Fruit fly (Drosophila melanogaster) whole organism, pupa: ENCODE data around the gene CG13992.
A peak's percentile ranks its signal among the peaks of the same experiment; 100 is the strongest.

Experiments used
- CG10348 ChIP-seq: fragments of 200-800 bp; sonication (Bioruptor generic); IDR thresholded peaks from 2 replicates; pipeline ENCODE4 v1.3.6; 2022; ENCODE audit warnings: missing biosample characterization, missing genetic modification characterization
- CG12605 ChIP-seq: fragments of 200-800 bp; sonication (Bioruptor generic); IDR thresholded peaks from 2 replicates; pipeline ENCODE4 v1.3.6; 2022; ENCODE audit warnings: missing biosample characterization, missing genetic modification characterization
- CG13204 ChIP-seq: fragments of 200-800 bp; sonication (Bioruptor generic); optimal IDR thresholded peaks from 2 replicates; lab custom pipeline; 2018; ENCODE audit warnings: missing biosample characterization, mild to moderate bottlenecking, missing genetic modification characterization, moderate library complexity
- CG14655 ChIP-seq: fragments of 200-800 bp; sonication (Bioruptor generic); optimal IDR thresholded peaks from 3 replicates; lab custom pipeline; 2017; ENCODE audit warnings: mild to moderate bottlenecking, missing biosample characterization, missing genetic modification reagents, missing genetic modification characterization
- CG15710 ChIP-seq: fragments of 200-800 bp; sonication (Bioruptor generic); optimal IDR thresholded peaks from 2 replicates; lab custom pipeline; 2018; ENCODE audit warnings: missing biosample characterization, mild to moderate bottlenecking, missing genetic modification characterization, moderate library complexity
- CG17806 ChIP-seq: fragments of 200-800 bp; sonication (Bioruptor generic); optimal IDR thresholded peaks from 2 replicates; lab custom pipeline; 2018; ENCODE audit warnings: missing biosample characterization, mild to moderate bottlenecking, missing genetic modification characterization, moderate library complexity
- CG32121 ChIP-seq: fragments of 200-800 bp; sonication (Bioruptor generic); IDR thresholded peaks from 2 replicates; pipeline ENCODE4 v1.3.6; 2022; ENCODE audit warnings: missing biosample characterization, missing genetic modification characterization
- CG34367 ChIP-seq: fragments of 200-800 bp; sonication (Bioruptor generic); optimal IDR thresholded peaks from 2 replicates; lab custom pipeline; 2018; ENCODE audit warnings: missing biosample characterization, mild to moderate bottlenecking, missing genetic modification characterization
- CG4496 ChIP-seq: fragments of 200-800 bp; sonication (Bioruptor generic); IDR thresholded peaks from 3 replicates; pipeline ENCODE4 v1.3.6; 2022; ENCODE audit warnings: missing biosample characterization, missing genetic modification characterization
- CG8159 ChIP-seq: fragments of 200-800 bp; sonication (Bioruptor generic); optimal IDR thresholded peaks from 3 replicates; lab custom pipeline; 2018; ENCODE audit warnings: missing biosample characterization, mild to moderate bottlenecking, missing genetic modification characterization, moderate library complexity
- CG8301 ChIP-seq: fragments of 200-800 bp; sonication (Bioruptor generic); optimal IDR thresholded peaks from 2 replicates; lab custom pipeline; 2018; ENCODE audit warnings: missing biosample characterization, mild to moderate bottlenecking, missing genetic modification characterization
- CG9948 ChIP-seq: fragments of 200-800 bp; sonication (Bioruptor generic); optimal IDR thresholded peaks from 2 replicates; lab custom pipeline; 2018; ENCODE audit warnings: missing biosample characterization, mild to moderate bottlenecking, missing genetic modification characterization, moderate library complexity
- D1 ChIP-seq: fragments of 200-800 bp; sonication (Bioruptor generic); optimal IDR thresholded peaks from 2 replicates; lab custom pipeline; 2018; ENCODE audit warnings: missing biosample characterization, mild to moderate bottlenecking, missing genetic modification characterization, moderate library complexity
- EcR ChIP-seq: fragments of 200-800 bp; sonication (Bioruptor generic); optimal IDR thresholded peaks from 3 replicates; lab custom pipeline; 2019; ENCODE audit warnings: missing biosample characterization, missing genetic modification characterization, mild to moderate bottlenecking, moderate library complexity, missing genetic modification reagents
- Ets98B ChIP-seq: fragments of 200-800 bp; sonication (Bioruptor generic); IDR thresholded peaks from 2 replicates; pipeline ENCODE4 v1.3.6; 2022; ENCODE audit warnings: missing biosample characterization, missing genetic modification characterization
- Pif1A ChIP-seq: fragments of 200-800 bp; sonication (Bioruptor generic); optimal IDR thresholded peaks from 3 replicates; lab custom pipeline; 2016; ENCODE audit warnings: missing biosample characterization, missing genetic modification characterization
- Pif1B ChIP-seq: fragments of 200-800 bp; sonication (Bioruptor generic); optimal IDR thresholded peaks from 3 replicates; lab custom pipeline; 2016; ENCODE audit warnings: missing biosample characterization, missing genetic modification characterization
- Snoo ChIP-seq: fragments of 200-800 bp; sonication (Bioruptor generic); optimal IDR thresholded peaks from 3 replicates; lab custom pipeline; 2017; ENCODE audit warnings: missing biosample characterization, mild to moderate bottlenecking, missing genetic modification characterization, inconsistent platforms
- fd96Ca ChIP-seq: fragments of 200-800 bp; sonication (Bioruptor generic); IDR thresholded peaks from 3 replicates; pipeline ENCODE4 v1.3.6; 2022; ENCODE audit warnings: missing biosample characterization, missing genetic modification characterization
- gl ChIP-seq: fragments of 200-800 bp; sonication (Bioruptor generic); optimal IDR thresholded peaks from 2 replicates; lab custom pipeline; 2018; ENCODE audit warnings: missing biosample characterization, mild to moderate bottlenecking, missing genetic modification characterization
- rn ChIP-seq: fragments of 200-800 bp; sonication (Bioruptor generic); IDR thresholded peaks from 2 replicates; pipeline ENCODE4 v1.3.6; 2022; ENCODE audit warnings: missing biosample characterization, missing genetic modification characterization

CG13992 gene

DNA sequence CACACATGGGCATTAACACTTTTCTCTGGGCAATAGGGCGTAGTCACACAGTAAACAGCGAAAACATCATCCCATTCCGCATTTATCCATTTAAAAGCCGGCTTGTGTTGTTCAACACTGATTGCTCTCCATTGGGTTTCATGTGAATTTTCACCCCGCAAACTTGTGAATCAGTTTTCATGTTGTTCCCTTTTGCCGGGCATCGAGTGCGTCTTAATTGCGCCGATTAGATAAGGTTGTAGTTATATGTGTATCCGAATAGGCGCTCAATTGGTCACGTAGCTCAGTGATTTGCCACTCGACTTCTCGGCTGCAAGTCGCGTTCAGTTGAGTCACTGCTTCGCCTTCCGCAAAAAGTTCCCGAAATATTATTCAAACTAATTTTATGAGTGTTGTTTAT lies 19.4 kb upstream of the CG13992 start:
- TF ChIP-seq gl (tag; lab: Kevin White, UChicago), result no peak
- no peak for TF ChIP-seq fd96Ca (GFP tag; lab: Robert Waterston, UW)
- TF ChIP-seq rn (GFP tag; lab: Robert Waterston, UW), result no peak
- TF ChIP-seq CG14655 (GFP tag; lab: Kevin White, UChicago), result no peak
- TF ChIP-seq CG8159 (tag; lab: Kevin White, UChicago), result no peak
- TF ChIP-seq Pif1B (GFP tag; lab: Kevin White, UChicago), result no peak
- no peak for TF ChIP-seq EcR (GFP tag; lab: Kevin White, UChicago)
- no peak for TF ChIP-seq CG8301 (tag; lab: Kevin White, UChicago)
- TF ChIP-seq Ets98B (GFP tag; lab: Robert Waterston, UW), result no peak
- TF ChIP-seq CG32121, result no peak
- TF ChIP-seq CG15710 (tag; lab: Kevin White, UChicago), result no peak
- no peak for TF ChIP-seq Snoo
- TF ChIP-seq CG13204, result no peak
- no peak for TF ChIP-seq D1 (tag; lab: Kevin White, UChicago)
- TF ChIP-seq CG12605 (GFP tag; lab: Robert Waterston, UW), result no peak
- no peak for TF ChIP-seq CG4496
- no peak for TF ChIP-seq CG10348
- TF ChIP-seq CG34367 (tag; lab: Kevin White, UChicago), result no peak
- TF ChIP-seq CG9948 (tag; lab: Kevin White, UChicago), result no peak
- no peak for TF ChIP-seq CG17806 (tag; lab: Kevin White, UChicago)

DNA sequence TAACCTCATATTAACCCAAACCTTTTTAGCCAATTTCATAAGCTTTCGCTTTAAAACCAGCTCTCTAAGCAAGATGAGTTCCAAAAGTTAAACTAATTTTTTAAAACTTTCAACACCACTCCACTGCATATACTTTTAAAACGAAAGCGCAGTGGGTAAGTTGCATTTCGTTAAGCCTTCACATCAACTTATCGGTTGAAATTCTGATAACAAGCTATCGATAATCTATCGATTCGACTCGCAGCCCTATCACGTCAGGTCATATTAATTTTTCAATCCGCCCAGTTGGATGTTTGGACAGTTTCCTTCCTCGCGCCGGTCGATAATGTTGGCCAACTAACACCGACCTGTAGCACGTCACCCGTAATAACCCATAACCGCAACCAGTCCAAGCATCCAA lies 18.5 kb upstream of the CG13992 start, which contains the start of gene ifc:
ifc (plus strand) TSS at position 255 of the 400 bp plus-strand sequence.
- TF ChIP-seq CG8159 (tag; lab: Kevin White, UChicago), result peak; percentile 35
- peak; percentile 45 for TF ChIP-seq Snoo
- no peak for TF ChIP-seq CG10348
- TF ChIP-seq CG32121, result no peak
- peak; percentile 6 for TF ChIP-seq CG9948 (tag; lab: Kevin White, UChicago)
- peak; percentile 22 for TF ChIP-seq CG17806 (tag; lab: Kevin White, UChicago)
- peak; percentile 11 for TF ChIP-seq CG15710 (tag; lab: Kevin White, UChicago)

DNA sequence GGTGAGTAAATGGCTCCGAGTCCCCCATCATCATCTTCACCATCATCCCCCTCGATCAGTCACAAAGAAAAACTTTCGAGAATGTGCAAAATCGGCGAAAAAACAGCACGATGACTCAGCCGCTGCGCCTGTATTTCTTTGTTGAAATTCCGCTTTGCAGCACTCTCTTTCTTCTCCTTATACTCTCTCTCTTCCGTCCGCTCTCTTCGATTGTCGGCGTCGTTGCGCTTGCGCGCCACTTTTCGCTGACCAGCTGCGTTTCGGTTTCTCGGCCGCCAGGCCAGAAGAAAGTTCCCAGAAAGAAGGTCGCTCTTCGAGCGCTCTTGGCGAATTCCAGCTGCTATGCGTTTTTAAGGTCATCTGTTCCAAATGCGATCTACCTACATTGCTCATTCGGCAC lies 15.7 kb upstream of the CG13992 start:
- TF ChIP-seq CG13204 (no peak), fd96Ca (GFP tag; lab: Robert Waterston, UW) (no peak), rn (GFP tag; lab: Robert Waterston, UW) (no peak), EcR (GFP tag; lab: Kevin White, UChicago) (peak; percentile 71), CG10348 (no peak), CG14655 (GFP tag; lab: Kevin White, UChicago) (no peak), CG34367 (tag; lab: Kevin White, UChicago) (no peak)

DNA sequence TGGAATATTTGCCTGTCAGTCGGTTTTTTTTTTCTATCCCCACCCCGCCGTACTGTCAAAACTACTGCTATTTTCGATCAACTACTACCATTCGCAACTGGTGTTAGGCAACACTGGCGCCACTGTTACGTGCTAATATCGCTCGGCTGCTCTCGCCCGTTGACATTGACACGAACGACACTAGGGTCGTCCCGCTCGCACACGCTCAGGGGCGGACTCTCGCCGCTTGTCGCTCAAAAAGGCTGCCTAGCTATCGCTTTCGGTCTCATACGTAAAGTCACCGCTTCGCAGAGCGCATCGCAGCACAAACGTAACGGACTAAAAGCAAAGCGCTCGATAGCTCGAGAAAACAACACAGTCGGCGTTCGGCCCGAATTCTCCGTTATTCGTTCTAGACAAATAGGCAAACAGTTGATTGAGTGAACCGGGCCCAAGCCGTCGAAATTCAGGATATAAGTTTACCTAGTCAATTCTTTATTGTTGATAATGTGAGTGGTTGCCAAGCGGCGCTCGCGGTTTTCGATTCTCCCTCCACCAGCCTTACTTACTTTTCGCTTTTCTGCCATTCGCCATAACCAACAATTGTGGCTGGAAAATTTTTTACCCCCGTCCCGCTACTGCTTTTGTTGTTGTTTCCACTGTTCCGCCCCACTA lies 14.9 kb upstream of the CG13992 start:
- peak; percentile 16 for TF ChIP-seq CG15710 (tag; lab: Kevin White, UChicago)
- TF ChIP-seq Pif1B (GFP tag; lab: Kevin White, UChicago), result peak; percentile 35
- TF ChIP-seq Snoo, result peak; percentile 46
- TF ChIP-seq CG13204, result peak; percentile 36
- TF ChIP-seq D1 (tag; lab: Kevin White, UChicago), result no peak

DNA sequence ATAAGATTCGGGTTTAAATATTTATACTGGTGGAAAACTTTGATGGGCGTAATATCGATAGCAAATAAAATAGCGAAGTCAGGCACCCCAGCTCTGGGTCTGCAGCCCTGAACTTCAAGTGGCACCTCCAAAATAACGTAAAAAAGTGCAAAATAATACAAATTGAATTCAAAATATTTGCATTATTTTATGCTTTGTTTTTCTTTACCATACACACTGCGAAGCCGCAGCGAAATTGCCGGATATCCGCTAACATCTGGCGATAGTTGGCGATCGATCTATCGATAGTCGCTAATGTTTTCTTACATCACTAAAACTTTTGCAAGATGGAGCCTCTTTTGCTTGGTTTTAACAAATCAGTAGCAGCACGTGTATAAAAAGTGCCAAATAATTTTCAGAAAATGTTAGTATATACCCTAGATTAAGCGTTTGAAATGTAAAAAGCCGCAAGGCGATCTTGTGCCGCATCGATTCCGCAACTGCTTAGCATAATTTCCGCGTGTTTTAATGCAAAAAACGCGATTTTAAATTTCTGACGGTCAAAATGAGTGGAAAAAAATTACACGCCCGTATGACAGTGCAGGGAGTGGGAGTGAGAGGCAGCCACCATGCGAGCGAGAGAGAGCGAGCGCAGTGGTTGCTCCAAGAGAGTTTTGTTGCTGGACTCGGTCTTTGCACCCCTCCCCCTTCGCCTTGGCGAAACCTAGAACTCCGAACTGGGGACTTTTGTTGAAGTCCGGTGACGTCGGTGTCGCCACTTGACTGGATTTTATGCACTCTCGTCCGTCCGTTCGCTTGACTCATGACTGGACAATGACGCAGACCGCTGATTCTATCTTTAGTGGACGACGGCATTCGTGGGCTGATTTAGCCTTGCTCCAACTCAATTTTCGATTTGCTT lies 14.1 kb upstream of the CG13992 start, which contains the start of gene eIF4A:
eIF4A (plus strand) TSS at position 332 of the 901 bp plus-strand sequence.
- TF ChIP-seq CG17806 (tag; lab: Kevin White, UChicago) (no peak), CG10348 (no peak), CG12605 (GFP tag; lab: Robert Waterston, UW) (no peak), Pif1A (no peak), CG34367 (tag; lab: Kevin White, UChicago) (peak; percentile 11), CG32121 (no peak), CG4496 (no peak), gl (tag; lab: Kevin White, UChicago) (no peak), EcR (GFP tag; lab: Kevin White, UChicago) (peak; percentile 47), CG8301 (tag; lab: Kevin White, UChicago) (no peak), Pif1B (GFP tag; lab: Kevin White, UChicago) (no peak), CG8159 (tag; lab: Kevin White, UChicago) (peak; percentile 6), CG13204 (peak; percentile 10), fd96Ca (GFP tag; lab: Robert Waterston, UW) (no peak), Snoo (no peak), CG14655 (GFP tag; lab: Kevin White, UChicago) (no peak), Ets98B (GFP tag; lab: Robert Waterston, UW) (no peak), rn (GFP tag; lab: Robert Waterston, UW) (no peak), CG15710 (tag; lab: Kevin White, UChicago) (no peak), CG9948 (tag; lab: Kevin White, UChicago) (no peak)
